Worm (Caenorhabditis elegans) whole organism, L2 larva: Measurements from ENCODE around the gene F26A1.7.

Experiments
- F13H6.1 ChIP-seq: sonication (generic microtip); optimal IDR thresholded peaks from 2 replicates; lab custom pipeline; 2016; ENCODE audit warnings: missing genetic modification characterization, missing compliant biosample characterization
- alr-1 ChIP-seq: fragments of 150-350 bp; optimal IDR thresholded peaks from 2 replicates; lab custom pipeline; 2014; ENCODE audit warnings: missing biosample characterization, missing genetic modification characterization
- ama-1 ChIP-seq: fragments of 150-350 bp; optimal IDR thresholded peaks from 2 replicates; lab custom pipeline; 2018; ENCODE audit warnings: inconsistent platforms
- egl-27 ChIP-seq: sonication (generic microtip); optimal IDR thresholded peaks from 3 replicates; lab custom pipeline; 2017; ENCODE audit warnings: missing biosample characterization, missing genetic modification reagents, missing genetic modification characterization
- snpc-4 ChIP-seq: fragments of 150-350 bp; optimal IDR thresholded peaks from 2 replicates; lab custom pipeline; 2014; ENCODE audit warnings: missing biosample characterization, missing genetic modification characterization

DNA sequence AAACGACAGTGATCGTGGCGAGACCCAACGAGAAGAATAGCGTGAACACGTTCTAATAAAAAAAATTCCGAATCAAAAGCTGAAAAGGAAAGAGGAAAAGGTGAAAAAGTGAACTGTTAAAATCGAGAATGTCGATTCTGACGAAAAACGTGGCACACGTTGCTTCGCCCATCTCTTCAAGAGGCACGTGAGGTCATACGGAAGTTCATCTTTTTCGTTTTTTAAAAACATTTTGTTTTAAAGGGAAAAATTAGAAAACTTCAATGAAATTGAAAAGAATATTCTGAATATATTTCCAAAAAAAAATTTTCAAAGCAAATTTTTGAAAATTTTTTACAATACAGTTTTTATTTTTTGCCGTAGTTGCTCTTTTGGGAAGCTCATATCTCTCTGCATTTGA, 8.5 kb downstream of the F26A1.7 start, which contains the start of gene C38D4.7:
- TF ChIP-seq alr-1 (tag; lab: Kevin White, UChicago) (no peak), snpc-4 (tag; lab: Kevin White, UChicago) (no peak), ama-1 (lab: Kevin White, UChicago) (no peak), F13H6.1 (tag; lab: Kevin White, UChicago) (no peak), egl-27 (tag; lab: Kevin White, UChicago) (no peak)
